Worm (Caenorhabditis elegans) whole organism, L2 larva: Measurements from ENCODE around the gene Y54G11A.4.

Source experiments
- ama-1 ChIP-seq: fragments of 150-350 bp; optimal IDR thresholded peaks from 2 replicates; lab custom pipeline; 2018; ENCODE audit warnings: inconsistent platforms
- blmp-1 ChIP-seq: sonication (generic microtip); optimal IDR thresholded peaks from 2 replicates; lab custom pipeline; 2017; ENCODE audit warnings: missing genetic modification characterization, mild to moderate bottlenecking, missing compliant biosample characterization, antibody characterized with exemption, moderate library complexity; ENCODE audit not compliant: insufficient read depth
- crh-2 ChIP-seq: sonication (generic microtip); optimal IDR thresholded peaks from 2 replicates; lab custom pipeline; 2017; ENCODE audit warnings: missing biosample characterization, missing genetic modification characterization
- lin-39 ChIP-seq: fragments of 150-350 bp; optimal IDR thresholded peaks from 2 replicates; lab custom pipeline; 2014; ENCODE audit warnings: missing biosample characterization, missing genetic modification reagents, missing genetic modification characterization
- nhr-11 ChIP-seq: fragments of 150-350 bp; optimal IDR thresholded peaks from 2 replicates; lab custom pipeline; 2014; ENCODE audit warnings: missing biosample characterization, missing genetic modification characterization
- nhr-77 ChIP-seq: fragments of 150-350 bp; optimal IDR thresholded peaks from 2 replicates; lab custom pipeline; 2014; ENCODE audit warnings: missing biosample characterization, missing genetic modification characterization
- skn-1 ChIP-seq: sonication (generic microtip); optimal IDR thresholded peaks from 2 replicates; lab custom pipeline; 2017; ENCODE audit warnings: missing biosample characterization, missing genetic modification characterization
- snpc-4 ChIP-seq: fragments of 150-350 bp; optimal IDR thresholded peaks from 2 replicates; lab custom pipeline; 2014; ENCODE audit warnings: missing biosample characterization, missing genetic modification characterization
- unc-62 ChIP-seq: fragments of 150-350 bp; optimal IDR thresholded peaks from 2 replicates; lab custom pipeline; 2014; ENCODE audit warnings: missing biosample characterization, missing genetic modification reagents, missing genetic modification characterization
- zag-1 ChIP-seq: fragments of 150-350 bp; optimal IDR thresholded peaks from 2 replicates; lab custom pipeline; 2014; ENCODE audit warnings: missing biosample characterization, missing genetic modification characterization

ce11 chrII:14247748-14248502, 44.7 kb upstream of the Y54G11A.4 start:
- TF ChIP-seq ama-1, result no peak
- TF ChIP-seq nhr-77, result no peak
- TF ChIP-seq unc-62 (GFP tag; lab: Kevin White, UChicago), result no peak
- peak; percentile 9 for TF ChIP-seq crh-2 (tag; lab: Kevin White, UChicago)
- no peak for TF ChIP-seq nhr-11 (tag; lab: Kevin White, UChicago)
- no peak for TF ChIP-seq zag-1
- TF ChIP-seq skn-1 (tag; lab: Kevin White, UChicago), result no peak
- TF ChIP-seq snpc-4 (tag; lab: Kevin White, UChicago), result no peak
- TF ChIP-seq blmp-1 (tag; lab: Kevin White, UChicago), result peak; percentile 35
- no peak for TF ChIP-seq lin-39 (tag; lab: Kevin White, UChicago)
